Fruit fly (Drosophila melanogaster) whole organism, pupa: ENCODE measurements around the gene CG32192.
A peak's percentile ranks its signal among the peaks of the same experiment; 100 is the strongest.

ENCODE experiments used
- CG10348 ChIP-seq: fragments of 200-800 bp; sonication (Bioruptor generic); IDR thresholded peaks from 2 replicates; pipeline ENCODE4 v1.3.6; 2022; ENCODE audit warnings: missing biosample characterization, missing genetic modification characterization
- CG12605 ChIP-seq: fragments of 200-800 bp; sonication (Bioruptor generic); IDR thresholded peaks from 2 replicates; pipeline ENCODE4 v1.3.6; 2022; ENCODE audit warnings: missing biosample characterization, missing genetic modification characterization
- CG13204 ChIP-seq: fragments of 200-800 bp; sonication (Bioruptor generic); optimal IDR thresholded peaks from 2 replicates; lab custom pipeline; 2018; ENCODE audit warnings: missing biosample characterization, mild to moderate bottlenecking, missing genetic modification characterization, moderate library complexity
- CG14655 ChIP-seq: fragments of 200-800 bp; sonication (Bioruptor generic); optimal IDR thresholded peaks from 3 replicates; lab custom pipeline; 2017; ENCODE audit warnings: mild to moderate bottlenecking, missing biosample characterization, missing genetic modification reagents, missing genetic modification characterization
- CG15710 ChIP-seq: fragments of 200-800 bp; sonication (Bioruptor generic); optimal IDR thresholded peaks from 2 replicates; lab custom pipeline; 2018; ENCODE audit warnings: missing biosample characterization, mild to moderate bottlenecking, missing genetic modification characterization, moderate library complexity
- CG17806 ChIP-seq: fragments of 200-800 bp; sonication (Bioruptor generic); optimal IDR thresholded peaks from 2 replicates; lab custom pipeline; 2018; ENCODE audit warnings: missing biosample characterization, mild to moderate bottlenecking, missing genetic modification characterization, moderate library complexity
- CG32121 ChIP-seq: fragments of 200-800 bp; sonication (Bioruptor generic); IDR thresholded peaks from 2 replicates; pipeline ENCODE4 v1.3.6; 2022; ENCODE audit warnings: missing biosample characterization, missing genetic modification characterization
- CG34367 ChIP-seq: fragments of 200-800 bp; sonication (Bioruptor generic); optimal IDR thresholded peaks from 2 replicates; lab custom pipeline; 2018; ENCODE audit warnings: missing biosample characterization, mild to moderate bottlenecking, missing genetic modification characterization
- CG4496 ChIP-seq: fragments of 200-800 bp; sonication (Bioruptor generic); IDR thresholded peaks from 3 replicates; pipeline ENCODE4 v1.3.6; 2022; ENCODE audit warnings: missing biosample characterization, missing genetic modification characterization
- CG8159 ChIP-seq: fragments of 200-800 bp; sonication (Bioruptor generic); optimal IDR thresholded peaks from 3 replicates; lab custom pipeline; 2018; ENCODE audit warnings: missing biosample characterization, mild to moderate bottlenecking, missing genetic modification characterization, moderate library complexity
- CG8301 ChIP-seq: fragments of 200-800 bp; sonication (Bioruptor generic); optimal IDR thresholded peaks from 2 replicates; lab custom pipeline; 2018; ENCODE audit warnings: missing biosample characterization, mild to moderate bottlenecking, missing genetic modification characterization
- CG9948 ChIP-seq: fragments of 200-800 bp; sonication (Bioruptor generic); optimal IDR thresholded peaks from 2 replicates; lab custom pipeline; 2018; ENCODE audit warnings: missing biosample characterization, mild to moderate bottlenecking, missing genetic modification characterization, moderate library complexity
- D1 ChIP-seq: fragments of 200-800 bp; sonication (Bioruptor generic); optimal IDR thresholded peaks from 2 replicates; lab custom pipeline; 2018; ENCODE audit warnings: missing biosample characterization, mild to moderate bottlenecking, missing genetic modification characterization, moderate library complexity
- EcR ChIP-seq: fragments of 200-800 bp; sonication (Bioruptor generic); optimal IDR thresholded peaks from 3 replicates; lab custom pipeline; 2019; ENCODE audit warnings: missing biosample characterization, missing genetic modification characterization, mild to moderate bottlenecking, moderate library complexity, missing genetic modification reagents
- Ets98B ChIP-seq: fragments of 200-800 bp; sonication (Bioruptor generic); IDR thresholded peaks from 2 replicates; pipeline ENCODE4 v1.3.6; 2022; ENCODE audit warnings: missing biosample characterization, missing genetic modification characterization
- Pif1A ChIP-seq: fragments of 200-800 bp; sonication (Bioruptor generic); optimal IDR thresholded peaks from 3 replicates; lab custom pipeline; 2016; ENCODE audit warnings: missing biosample characterization, missing genetic modification characterization
- Pif1B ChIP-seq: fragments of 200-800 bp; sonication (Bioruptor generic); optimal IDR thresholded peaks from 3 replicates; lab custom pipeline; 2016; ENCODE audit warnings: missing biosample characterization, missing genetic modification characterization
- Snoo ChIP-seq: fragments of 200-800 bp; sonication (Bioruptor generic); optimal IDR thresholded peaks from 3 replicates; lab custom pipeline; 2017; ENCODE audit warnings: missing biosample characterization, mild to moderate bottlenecking, missing genetic modification characterization, inconsistent platforms
- fd96Ca ChIP-seq: fragments of 200-800 bp; sonication (Bioruptor generic); IDR thresholded peaks from 3 replicates; pipeline ENCODE4 v1.3.6; 2022; ENCODE audit warnings: missing biosample characterization, missing genetic modification characterization
- gl ChIP-seq: fragments of 200-800 bp; sonication (Bioruptor generic); optimal IDR thresholded peaks from 2 replicates; lab custom pipeline; 2018; ENCODE audit warnings: missing biosample characterization, mild to moderate bottlenecking, missing genetic modification characterization
- rn ChIP-seq: fragments of 200-800 bp; sonication (Bioruptor generic); IDR thresholded peaks from 2 replicates; pipeline ENCODE4 v1.3.6; 2022; ENCODE audit warnings: missing biosample characterization, missing genetic modification characterization

The CG32192 gene

dm6 chr3L:18019645-18020509 lies 20.2 kb upstream of the CG32192 start:
- TF ChIP-seq CG4496 (GFP tag; lab: Robert Waterston, UW): peak; percentile 75
- TF ChIP-seq fd96Ca (GFP tag; lab: Robert Waterston, UW): no peak
- peak; percentile 47 for TF ChIP-seq CG15710 (tag; lab: Kevin White, UChicago)
- peak; percentile 11 for TF ChIP-seq gl (tag; lab: Kevin White, UChicago)
- peak; percentile 46 for TF ChIP-seq CG34367 (tag; lab: Kevin White, UChicago)
- TF ChIP-seq D1 (tag; lab: Kevin White, UChicago): peak; percentile 81
- peak; percentile 31 for TF ChIP-seq CG9948 (tag; lab: Kevin White, UChicago)
- TF ChIP-seq Pif1B (GFP tag; lab: Kevin White, UChicago): peak; percentile 41
- TF ChIP-seq CG17806 (tag; lab: Kevin White, UChicago): peak; percentile 50
- TF ChIP-seq EcR: peak; percentile 82
- peak; percentile 74 for TF ChIP-seq CG14655
- peak; percentile 75 for TF ChIP-seq Ets98B (GFP tag; lab: Robert Waterston, UW)
- TF ChIP-seq CG12605 (GFP tag; lab: Robert Waterston, UW): peak; percentile 52
- peak; percentile 77 for TF ChIP-seq Snoo (tag; lab: Kevin White, UChicago)
- TF ChIP-seq Pif1A: peak; percentile 79
- peak; percentile 35 for TF ChIP-seq CG8159
- TF ChIP-seq CG32121: peak; percentile 59; the same call in 1 of the 2 replicates
- no peak for TF ChIP-seq CG10348
- TF ChIP-seq rn (GFP tag; lab: Robert Waterston, UW): no peak
- TF ChIP-seq CG8301 (tag; lab: Kevin White, UChicago): peak; percentile 67
- peak; percentile 23 for TF ChIP-seq CG13204 (GFP tag; lab: Kevin White, UChicago)

dm6 chr3L:18020944-18021343 lies 19.2 kb upstream of the CG32192 start:
- TF ChIP-seq Pif1A: no peak
- TF ChIP-seq D1 (tag; lab: Kevin White, UChicago): no peak
- peak; percentile 43; the same call in 1 of the 2 replicates for TF ChIP-seq CG32121
- no peak for TF ChIP-seq Pif1B (GFP tag; lab: Kevin White, UChicago)
- peak; percentile 16 for TF ChIP-seq CG14655
- TF ChIP-seq CG8301 (tag; lab: Kevin White, UChicago): no peak
- TF ChIP-seq CG10348: no peak
- TF ChIP-seq fd96Ca (GFP tag; lab: Robert Waterston, UW): no peak
- peak; percentile 90 for TF ChIP-seq EcR
- no peak for TF ChIP-seq CG9948 (tag; lab: Kevin White, UChicago)
- no peak for TF ChIP-seq CG17806 (tag; lab: Kevin White, UChicago)
- peak; percentile 38; the same call in 1 of the 2 replicates for TF ChIP-seq Ets98B (GFP tag; lab: Robert Waterston, UW)
- no peak for TF ChIP-seq CG15710 (tag; lab: Kevin White, UChicago)
- no peak for TF ChIP-seq CG12605 (GFP tag; lab: Robert Waterston, UW)
- TF ChIP-seq CG4496 (GFP tag; lab: Robert Waterston, UW): peak; percentile 57; the same call in 2 of the 3 replicates
- no peak for TF ChIP-seq CG13204 (GFP tag; lab: Kevin White, UChicago)
- no peak for TF ChIP-seq gl (tag; lab: Kevin White, UChicago)
- TF ChIP-seq CG8159: no peak
- no peak for TF ChIP-seq CG34367 (tag; lab: Kevin White, UChicago)
- no peak for TF ChIP-seq rn (GFP tag; lab: Robert Waterston, UW)
- TF ChIP-seq Snoo (tag; lab: Kevin White, UChicago): peak; percentile 7
- TF ChIP-seq, all 21 proteins: peak for 6

- peak; percentile 80 for TF ChIP-seq CG4496 (GFP tag; lab: Robert Waterston, UW)
- peak; percentile 77 for TF ChIP-seq Ets98B (GFP tag; lab: Robert Waterston, UW)
- TF ChIP-seq EcR: peak; percentile 59
- TF ChIP-seq CG14655: peak; percentile 56
- peak; percentile 15 for TF ChIP-seq CG8301 (tag; lab: Kevin White, UChicago)
- TF ChIP-seq Pif1B (GFP tag; lab: Kevin White, UChicago): no peak
- TF ChIP-seq rn (GFP tag; lab: Robert Waterston, UW): peak; percentile 34; the same call in 1 of the 2 replicates
- peak; percentile 74 for TF ChIP-seq CG32121
- TF ChIP-seq CG10348: no peak
Observed at dm6 chr3L:18021886-18022285, 18.2 kb upstream of the CG32192 start.

- TF ChIP-seq Pif1A (no peak), CG9948 (tag; lab: Kevin White, UChicago) (no peak), CG32121 (no peak), CG14655 (no peak), EcR (peak; percentile 96), CG17806 (tag; lab: Kevin White, UChicago) (no peak), CG34367 (tag; lab: Kevin White, UChicago) (no peak), Pif1B (GFP tag; lab: Kevin White, UChicago) (no peak), CG12605 (GFP tag; lab: Robert Waterston, UW) (no peak), Ets98B (GFP tag; lab: Robert Waterston, UW) (no peak), fd96Ca (GFP tag; lab: Robert Waterston, UW) (no peak), CG10348 (no peak), CG4496 (GFP tag; lab: Robert Waterston, UW) (0 out of 3 replicates have a peak, but pooled peaks have one; percentile 38)
Observed at dm6 chr3L:18022479-18022950, 17.6 kb upstream of the CG32192 start.

dm6 chr3L:18023622-18024021 lies 16.5 kb upstream of the CG32192 start:
- TF ChIP-seq CG4496 (GFP tag; lab: Robert Waterston, UW) (0 out of 3 replicates have a peak, but pooled peaks have one; percentile 47), EcR (peak; percentile 87), D1 (tag; lab: Kevin White, UChicago) (no peak)
